Fruit fly (Drosophila melanogaster): ENCODE measurements around the gene mex1.

DNA sequence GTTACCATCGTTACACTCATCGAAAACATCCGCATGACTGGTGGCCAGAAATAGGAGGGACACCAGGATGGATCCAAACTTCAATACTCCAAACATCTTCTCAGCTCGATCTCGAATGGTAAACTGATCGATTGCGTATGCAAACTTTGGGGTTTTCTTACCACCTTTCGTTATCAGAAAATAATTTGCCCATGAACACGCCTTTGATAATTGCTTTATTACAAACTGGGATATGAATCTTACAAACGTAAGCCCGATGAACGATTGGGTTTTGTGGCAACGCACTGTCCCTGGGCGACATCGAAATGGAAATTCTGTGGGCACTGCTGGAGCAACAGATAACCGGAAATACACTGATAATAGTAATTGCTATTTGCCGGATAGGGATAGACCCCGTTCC lies 7.3 kb upstream of the mex1 start, which contains the start of gene CG33985:
- TF ChIP-seq CTCF (optimal IDR thresholded peaks at IDR 0.05), result no peak
- TF ChIP-seq CG8478 (optimal IDR thresholded peaks at IDR 0.05), result no peak
